Worm (Caenorhabditis elegans): ENCODE data around the gene F19B6.10.

- TF ChIP-seq pha-4 (tag; optimal IDR thresholded peaks at IDR 0.05) (no peak), B0261.1 (tag; optimal IDR thresholded peaks at IDR 0.05) (no peak), ztf-25 (GFP tag; IDR thresholded peaks at IDR 0.05) (no peak), lsl-1 (GFP tag; optimal IDR thresholded peaks at IDR 0.05) (no peak), egrh-3 (GFP tag; IDR thresholded peaks at IDR 0.05) (no peak), unc-130 (GFP tag; optimal IDR thresholded peaks at IDR 0.05) (no peak), T07F8.4 (tag; optimal IDR thresholded peaks at IDR 0.05) (no peak), nhr-90 (tag; optimal IDR thresholded peaks at IDR 0.05) (no peak), B0019.2 (GFP tag; conservative IDR thresholded peaks at IDR 0.05) (no peak), ztf-28 (GFP tag; IDR thresholded peaks at IDR 0.05) (no peak)
These were observed 25.4 kb upstream of the F19B6.10 start, which contains the start of gene oac-58 for ce11 chrIV:12311597-12311996.

All from whole organism, young adult.